Fruit fly (Drosophila melanogaster): ENCODE data around the gene hay.

dm6 chr3L:10628384-10628783 lies 2.5 kb upstream of the hay start, which contains the start of gene CG14151:
- TF ChIP-seq CG8924 (tag; optimal IDR thresholded peaks at IDR 0.05), result no peak
- TF ChIP-seq Camta (GFP tag; optimal IDR thresholded peaks at IDR 0.05), result no peak
- TF ChIP-seq CG9215 (GFP tag; IDR thresholded peaks at IDR 0.05), result no peak
- TF ChIP-seq CG30020 (tag; optimal IDR thresholded peaks at IDR 0.05), result no peak
- no peak for TF ChIP-seq CG17568 (GFP tag; optimal IDR thresholded peaks at IDR 0.05)
- TF ChIP-seq p53 (GFP tag; optimal IDR thresholded peaks at IDR 0.05), result no peak
- no peak for TF ChIP-seq CG6254 (GFP tag; optimal IDR thresholded peaks at IDR 0.05)
